Fruit fly (Drosophila melanogaster): ENCODE results near the gene Dbp21E2.

Dbp21E2 gene

DNA sequence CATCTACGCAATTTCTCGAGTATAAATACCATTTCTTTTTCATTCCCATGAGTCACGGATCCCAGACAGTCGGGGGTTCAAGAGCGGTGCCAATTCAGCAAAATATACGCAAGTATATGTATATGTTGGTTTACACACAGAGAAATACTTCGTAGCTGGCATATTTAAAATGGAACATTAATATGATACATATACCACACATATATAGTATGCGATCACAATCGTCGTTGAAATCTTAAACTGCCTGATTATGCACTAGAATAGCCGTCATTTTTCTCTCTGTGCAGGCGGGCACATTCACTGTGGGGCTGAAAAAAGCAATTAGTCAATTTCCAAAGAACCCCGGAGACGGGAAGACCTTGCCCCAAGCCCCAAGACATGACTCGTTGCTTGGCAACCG is 30.3 kb downstream of the Dbp21E2 start:
- TF ChIP-seq Sin3A (optimal IDR thresholded peaks at IDR 0.05) (no peak), ttk (optimal IDR thresholded peaks at IDR 0.05) (no peak), psq (optimal IDR thresholded peaks at IDR 0.05) (no peak)

dm6 chr2L:842873-843272 is 31.5 kb downstream of the Dbp21E2 start:
- TF ChIP-seq psq (optimal IDR thresholded peaks at IDR 0.05) (no peak), insv (optimal IDR thresholded peaks at IDR 0.05) (no peak), Myc (optimal IDR thresholded peaks at IDR 0.05) (no peak), Sin3A (optimal IDR thresholded peaks at IDR 0.05) (no peak), h (optimal IDR thresholded peaks at IDR 0.05) (no peak), ttk (optimal IDR thresholded peaks at IDR 0.05) (no peak)

- TF ChIP-seq insv (optimal IDR thresholded peaks at IDR 0.05) (no peak), ttk (optimal IDR thresholded peaks at IDR 0.05) (no peak), Sin3A (optimal IDR thresholded peaks at IDR 0.05) (no peak), h (optimal IDR thresholded peaks at IDR 0.05) (no peak), Myc (optimal IDR thresholded peaks at IDR 0.05) (no peak), psq (optimal IDR thresholded peaks at IDR 0.05) (no peak)
These were observed 31.9 kb downstream of the Dbp21E2 start for dm6 chr2L:843301-843700.

- TF ChIP-seq insv (optimal IDR thresholded peaks at IDR 0.05), result no peak
- TF ChIP-seq psq (optimal IDR thresholded peaks at IDR 0.05), result no peak
- TF ChIP-seq Sin3A (optimal IDR thresholded peaks at IDR 0.05), result no peak
- no peak for TF ChIP-seq ttk (optimal IDR thresholded peaks at IDR 0.05)
- TF ChIP-seq h (optimal IDR thresholded peaks at IDR 0.05), result no peak
- TF ChIP-seq Myc (optimal IDR thresholded peaks at IDR 0.05), result no peak
These were observed 32.7 kb downstream of the Dbp21E2 start for dm6 chr2L:843850-844791.

- TF ChIP-seq Myc (optimal IDR thresholded peaks at IDR 0.05) (no peak), insv (optimal IDR thresholded peaks at IDR 0.05) (no peak), psq (optimal IDR thresholded peaks at IDR 0.05) (no peak), h (optimal IDR thresholded peaks at IDR 0.05) (no peak), Sin3A (optimal IDR thresholded peaks at IDR 0.05) (no peak), ttk (optimal IDR thresholded peaks at IDR 0.05) (no peak)
These were observed 34.1 kb downstream of the Dbp21E2 start for dm6 chr2L:845341-846004.

DNA sequence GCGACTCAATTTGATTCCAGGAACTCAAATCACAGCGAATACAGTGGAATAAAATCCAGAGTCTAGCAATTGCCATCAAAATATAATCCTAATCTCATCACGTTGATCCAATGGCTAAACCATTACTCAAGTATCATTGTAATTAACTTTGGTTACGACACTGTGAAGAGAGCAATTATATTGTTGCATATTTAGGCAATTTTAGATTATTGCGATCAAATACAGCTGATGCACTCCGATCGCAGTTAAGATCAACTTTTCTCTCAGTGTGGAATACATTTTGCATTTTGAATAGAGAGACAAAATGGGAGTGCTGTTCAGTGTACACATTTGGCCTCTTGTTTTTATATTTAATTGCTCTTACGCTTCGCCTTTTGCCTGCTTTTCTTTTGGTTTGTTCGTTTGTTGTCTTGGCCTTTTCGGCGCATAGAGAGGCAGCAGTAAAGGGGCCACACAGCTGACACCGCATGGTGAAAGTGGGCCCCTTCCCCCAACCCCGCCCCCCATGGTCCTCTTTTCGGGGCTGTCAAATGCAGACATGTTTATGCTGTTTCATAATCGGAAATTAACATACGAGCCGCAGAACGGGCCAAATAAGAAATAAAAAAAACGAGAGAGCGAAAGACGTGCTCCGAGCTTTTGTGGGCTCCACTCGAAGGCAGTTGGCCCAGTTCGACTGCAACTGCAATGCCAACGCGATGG is 34.9 kb downstream of the Dbp21E2 start:
- no peak for TF ChIP-seq insv (optimal IDR thresholded peaks at IDR 0.05)
- no peak for TF ChIP-seq psq (optimal IDR thresholded peaks at IDR 0.05)
- TF ChIP-seq Sin3A (optimal IDR thresholded peaks at IDR 0.05), result no peak
- no peak for TF ChIP-seq ttk (optimal IDR thresholded peaks at IDR 0.05)
- TF ChIP-seq Myc (optimal IDR thresholded peaks at IDR 0.05), result no peak
- no peak for TF ChIP-seq h (optimal IDR thresholded peaks at IDR 0.05)

DNA sequence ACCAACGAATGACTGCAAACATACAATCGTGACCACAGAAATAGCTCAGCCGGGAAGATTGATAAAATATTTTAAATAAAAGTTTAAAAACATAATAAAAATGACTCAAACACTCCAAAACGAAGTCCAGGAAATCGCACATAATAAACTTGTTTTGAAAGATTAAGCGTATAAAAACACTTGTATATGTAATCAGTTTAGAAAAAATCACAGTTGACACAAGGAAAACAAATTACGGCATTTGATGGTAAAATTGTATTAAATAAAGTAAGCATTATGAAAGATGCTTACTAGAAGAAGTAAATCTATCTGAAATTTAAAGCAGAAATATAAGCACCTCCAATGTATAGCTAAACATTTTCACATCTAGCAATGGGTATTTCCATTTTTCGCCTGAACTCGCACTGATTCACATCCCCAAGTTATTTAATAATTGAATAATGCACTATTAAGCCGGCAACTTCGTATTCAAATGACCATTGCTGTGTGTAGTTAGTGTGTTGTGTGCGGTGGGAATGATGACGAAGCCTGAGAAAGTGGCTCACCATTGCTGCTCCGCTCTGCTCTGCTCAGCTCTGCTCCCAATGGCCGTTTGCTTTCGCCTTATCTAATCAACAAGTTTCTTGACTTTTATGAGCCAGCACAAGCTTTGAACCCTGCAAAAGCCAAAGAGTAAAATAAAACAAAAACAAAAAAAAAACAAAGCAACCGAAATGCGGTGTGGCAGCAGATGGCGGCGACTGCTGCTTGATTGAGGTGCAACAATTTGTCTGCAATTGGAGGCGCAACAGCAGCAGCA is 36.0 kb downstream of the Dbp21E2 start:
- no peak for TF ChIP-seq insv (optimal IDR thresholded peaks at IDR 0.05)
- TF ChIP-seq h (optimal IDR thresholded peaks at IDR 0.05), result no peak
- TF ChIP-seq psq (optimal IDR thresholded peaks at IDR 0.05), result no peak
- TF ChIP-seq Myc (optimal IDR thresholded peaks at IDR 0.05), result no peak
- no peak for TF ChIP-seq ttk (optimal IDR thresholded peaks at IDR 0.05)
- TF ChIP-seq Sin3A (optimal IDR thresholded peaks at IDR 0.05), result no peak

DNA sequence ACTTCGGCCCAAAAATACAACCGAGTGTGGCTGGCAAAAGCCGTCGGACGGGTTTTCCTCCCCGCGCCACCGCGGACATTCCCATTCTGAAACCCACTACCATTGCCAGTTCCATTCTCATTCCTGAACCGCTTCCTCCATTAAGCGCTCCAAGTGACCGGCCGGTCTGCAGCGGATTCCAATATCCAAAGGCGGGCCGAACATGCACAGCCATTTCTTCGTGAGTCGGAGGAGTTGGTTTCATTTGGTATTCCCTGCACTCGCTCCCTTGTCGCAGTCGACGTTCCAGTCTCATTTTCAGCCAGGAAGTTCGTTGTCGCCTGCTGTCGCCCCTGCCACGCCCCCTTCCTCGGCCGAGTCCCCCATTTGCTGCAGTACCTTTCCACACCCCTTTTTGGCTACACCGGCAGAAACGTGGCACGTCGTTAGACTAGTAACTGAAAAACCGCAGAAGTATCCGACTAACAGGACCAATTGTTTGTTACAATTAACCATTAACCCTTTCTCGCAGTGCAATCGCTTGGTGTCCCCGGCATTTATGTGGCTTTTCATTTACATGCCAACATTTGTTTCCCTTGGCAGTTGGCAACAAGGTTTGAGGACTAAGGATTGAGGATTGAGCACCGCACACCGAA is 36.7 kb downstream of the Dbp21E2 start:
- no peak for TF ChIP-seq insv (optimal IDR thresholded peaks at IDR 0.05)
- no peak for TF ChIP-seq ttk (optimal IDR thresholded peaks at IDR 0.05)
- no peak for TF ChIP-seq Myc (optimal IDR thresholded peaks at IDR 0.05)
- no peak for TF ChIP-seq psq (optimal IDR thresholded peaks at IDR 0.05)
- no peak for TF ChIP-seq h (optimal IDR thresholded peaks at IDR 0.05)
- TF ChIP-seq Sin3A (optimal IDR thresholded peaks at IDR 0.05), result no peak

DNA sequence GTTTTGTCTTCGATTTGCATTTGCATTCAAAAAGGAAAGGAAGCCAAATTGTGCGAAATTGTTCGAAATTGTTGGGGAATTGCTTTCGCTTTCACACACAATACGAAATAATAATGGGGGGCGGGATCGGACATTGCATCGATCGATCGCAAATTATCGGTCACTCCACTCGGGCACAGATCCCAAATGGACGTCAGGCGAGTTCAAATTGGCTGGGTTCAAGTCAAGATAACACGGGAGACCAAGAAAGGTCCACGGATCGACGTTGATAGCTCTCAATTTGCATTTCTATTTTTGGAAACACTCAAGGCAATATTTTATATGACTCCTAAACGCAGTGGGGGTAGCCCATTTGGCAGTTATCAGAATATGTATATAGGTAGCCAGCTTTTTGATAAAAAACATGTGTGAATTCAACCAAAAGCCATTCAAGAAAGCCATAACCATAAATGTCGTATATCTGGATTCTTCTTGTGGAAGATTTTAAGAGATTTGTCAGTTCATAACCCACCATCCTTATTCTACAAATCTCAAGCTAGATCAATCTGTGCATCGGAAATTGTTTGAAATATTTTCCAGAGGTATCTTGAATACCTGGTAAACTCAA is 37.9 kb downstream of the Dbp21E2 start:
- TF ChIP-seq Myc (optimal IDR thresholded peaks at IDR 0.05) (no peak), Sin3A (optimal IDR thresholded peaks at IDR 0.05) (no peak), insv (optimal IDR thresholded peaks at IDR 0.05) (no peak), psq (optimal IDR thresholded peaks at IDR 0.05) (no peak), h (optimal IDR thresholded peaks at IDR 0.05) (no peak), ttk (optimal IDR thresholded peaks at IDR 0.05) (no peak)

- TF ChIP-seq Myc (optimal IDR thresholded peaks at IDR 0.05) (no peak), ttk (optimal IDR thresholded peaks at IDR 0.05) (peak; percentile 97)
These were observed 38.6 kb downstream of the Dbp21E2 start for dm6 chr2L:849787-850512.

Data from Kc167 (cell line).